Worm (Caenorhabditis elegans) whole organism, mixed stage, embryonic: ENCODE data around the gene F57C2.4.

Experiments
- elt-3 ChIP-seq: fragments of 150-350 bp; optimal IDR thresholded peaks from 2 replicates; lab custom pipeline; 2014; ENCODE audit warnings: missing biosample characterization, missing genetic modification characterization
- mep-1 ChIP-seq: fragments of 150-350 bp; optimal IDR thresholded peaks from 2 replicates; lab custom pipeline; 2017; ENCODE audit warnings: missing biosample characterization, missing genetic modification reagents, missing genetic modification characterization, inconsistent platforms
- tbx-8 ChIP-seq: fragments of 200-800 bp; sonication (Bioruptor generic); optimal IDR thresholded peaks from 2 replicates; lab custom pipeline; 2018; ENCODE audit warnings: mild to moderate bottlenecking, missing genetic modification characterization, moderate library complexity, missing compliant biosample characterization
- unc-62 ChIP-seq: fragments of 150-350 bp; optimal IDR thresholded peaks from 2 replicates; lab custom pipeline; 2014; ENCODE audit warnings: missing biosample characterization, missing genetic modification reagents, missing genetic modification characterization
- ztf-11 ChIP-seq: fragments of 150-350 bp; optimal IDR thresholded peaks from 2 replicates; lab custom pipeline; 2014; ENCODE audit warnings: missing biosample characterization, missing genetic modification characterization

DNA sequence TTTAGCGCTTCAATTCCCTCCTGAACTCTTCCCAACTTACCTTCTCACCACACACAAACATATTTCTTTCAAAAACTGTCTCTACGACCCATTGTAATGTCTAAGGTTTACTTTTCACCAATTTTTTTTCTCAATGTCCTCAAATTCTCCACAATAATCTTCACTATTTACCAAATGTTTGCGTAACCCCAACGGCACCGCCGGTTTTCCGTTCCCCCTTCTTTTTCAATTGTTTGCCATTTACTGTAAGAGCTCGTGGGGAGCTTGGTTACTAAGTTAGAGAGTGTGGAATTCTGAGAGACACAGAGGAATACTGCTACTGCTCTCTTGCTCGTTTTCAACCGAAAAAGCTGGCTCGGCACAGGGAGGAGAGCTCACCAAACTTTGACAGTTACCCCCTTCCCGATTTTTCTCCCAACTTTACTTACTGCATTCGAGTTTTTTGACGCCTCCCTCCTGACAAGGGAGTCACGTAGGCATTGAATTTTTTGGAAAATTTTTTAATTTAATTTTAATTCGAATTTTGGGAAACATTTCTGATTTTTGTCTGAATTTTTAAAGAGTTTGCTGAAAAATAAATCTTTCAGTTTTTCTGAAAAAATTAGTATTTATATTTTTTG is 45.5 kb downstream of the F57C2.4 start:
- TF ChIP-seq elt-3 (no peak), mep-1 (tag; lab: Kevin White, UChicago) (no peak), tbx-8 (GFP tag; lab: Kevin White, UChicago) (no peak), unc-62 (GFP tag; lab: Kevin White, UChicago) (no peak), ztf-11 (tag; lab: Kevin White, UChicago) (no peak)
